Worm (Caenorhabditis elegans) whole organism, early embryonic: ENCODE measurements around the gene acs-1.

ENCODE experiments used
- F13C5.2 ChIP-seq: sonication (generic microtip); optimal IDR thresholded peaks from 2 replicates; lab custom pipeline; 2017; ENCODE audit warnings: mild to moderate bottlenecking, missing genetic modification characterization, inconsistent platforms, missing compliant biosample characterization
- ama-1 ChIP-seq: fragments of 150-350 bp; optimal IDR thresholded peaks from 2 replicates; lab custom pipeline; 2014
- ets-7 ChIP-seq: sonication (generic microtip); optimal IDR thresholded peaks from 2 replicates; lab custom pipeline; 2016; ENCODE audit warnings: missing genotype, missing genetic modification characterization, missing compliant biosample characterization
- flt-1 ChIP-seq: fragments of 200-800 bp; sonication (Bioruptor generic); IDR thresholded peaks from 2 replicates; pipeline ENCODE4 v1.3.6; 2022; ENCODE audit warnings: missing genetic modification characterization, missing compliant biosample characterization
- tra-4 ChIP-seq: sonication (generic microtip); optimal IDR thresholded peaks from 2 replicates; lab custom pipeline; 2017; ENCODE audit warnings: missing genetic modification characterization, missing compliant biosample characterization

DNA sequence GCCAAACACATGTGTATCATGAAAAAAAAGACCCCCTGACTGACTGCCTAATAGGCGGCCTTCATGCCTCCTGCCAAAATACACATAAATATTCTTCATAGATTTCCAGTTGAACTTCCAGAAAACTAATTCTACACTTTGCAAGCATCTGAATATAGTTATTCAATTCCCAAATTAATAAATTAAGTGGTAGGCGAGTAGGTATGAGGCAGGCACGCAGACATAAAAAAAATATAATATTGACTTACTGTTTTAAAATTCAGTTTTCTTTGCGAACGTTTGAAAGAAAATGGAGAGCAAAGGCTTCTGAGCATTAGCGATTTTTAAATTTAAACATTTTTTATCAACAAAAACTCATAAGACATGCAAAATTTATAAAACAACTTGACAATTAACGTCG, 36.9 kb upstream of the acs-1 start:
- no peak for TF ChIP-seq ama-1
- TF ChIP-seq ets-7 (tag; lab: Kevin White, UChicago) = no peak
- TF ChIP-seq tra-4 (tag; lab: Kevin White, UChicago) = no peak
- no peak for TF ChIP-seq flt-1 (GFP tag; lab: Robert Waterston, UW)
- no peak for TF ChIP-seq F13C5.2 (tag; lab: Kevin White, UChicago)
